Worm (Caenorhabditis elegans) whole organism, L3 larva: ENCODE measurements around the gene R04A9.7.

Source experiments
- R02D3.7 ChIP-seq: fragments of 150-350 bp; optimal IDR thresholded peaks from 2 replicates; lab custom pipeline; 2014; ENCODE audit warnings: missing biosample characterization, missing genetic modification characterization
- ZK546.5 ChIP-seq: sonication (generic microtip); optimal IDR thresholded peaks from 2 replicates; lab custom pipeline; 2017; ENCODE audit warnings: missing biosample characterization, missing genetic modification characterization
- ama-1 ChIP-seq: fragments of 150-350 bp; optimal IDR thresholded peaks from 2 replicates; lab custom pipeline; 2018
- ceh-82 ChIP-seq: fragments of 150-350 bp; optimal IDR thresholded peaks from 2 replicates; lab custom pipeline; 2014; ENCODE audit warnings: missing biosample characterization, missing genetic modification characterization
- ceh-9 ChIP-seq: sonication (generic microtip); optimal IDR thresholded peaks from 2 replicates; lab custom pipeline; 2018; ENCODE audit warnings: missing biosample characterization, missing genetic modification characterization
- egl-5 ChIP-seq: fragments of 150-350 bp; optimal IDR thresholded peaks from 2 replicates; lab custom pipeline; 2017; ENCODE audit warnings: missing biosample characterization, missing genetic modification reagents, missing genetic modification characterization, inconsistent platforms
- elt-1 ChIP-seq: fragments of 150-350 bp; optimal IDR thresholded peaks from 2 replicates; lab custom pipeline; 2014; ENCODE audit warnings: missing biosample characterization, missing genetic modification characterization
- elt-2 ChIP-seq: sonication (generic microtip); optimal IDR thresholded peaks from 2 replicates; lab custom pipeline; 2016; ENCODE audit warnings: missing genetic modification reagents, mild to moderate bottlenecking, missing genetic modification characterization, missing compliant biosample characterization
- fkh-10 ChIP-seq: sonication (generic microtip); optimal IDR thresholded peaks from 2 replicates; lab custom pipeline; 2017; ENCODE audit warnings: missing biosample characterization, missing genetic modification reagents, missing genetic modification characterization
- fkh-2 ChIP-seq: fragments of 150-350 bp; optimal IDR thresholded peaks from 2 replicates; lab custom pipeline; 2014; ENCODE audit warnings: missing biosample characterization, missing genetic modification reagents, missing genetic modification characterization
- hmg-11 ChIP-seq: sonication (generic microtip); optimal IDR thresholded peaks from 2 replicates; lab custom pipeline; 2016; ENCODE audit warnings: missing genetic modification characterization, missing compliant biosample characterization
- jun-1 ChIP-seq: fragments of 150-350 bp; optimal IDR thresholded peaks from 2 replicates; lab custom pipeline; 2014; ENCODE audit warnings: missing biosample characterization, missing genetic modification reagents, missing genetic modification characterization
- lsy-12 ChIP-seq: sonication (generic microtip); optimal IDR thresholded peaks from 2 replicates; lab custom pipeline; 2016; ENCODE audit warnings: mild to moderate bottlenecking, missing genetic modification characterization, missing compliant biosample characterization
- mdl-1 ChIP-seq: fragments of 150-350 bp; optimal IDR thresholded peaks from 2 replicates; lab custom pipeline; 2014; ENCODE audit warnings: missing biosample characterization, missing genetic modification characterization
- nfya-1 ChIP-seq: sonication (generic microtip); optimal IDR thresholded peaks from 2 replicates; lab custom pipeline; 2017; ENCODE audit warnings: missing genetic modification characterization, mild to moderate bottlenecking, missing compliant biosample characterization, antibody characterized with exemption, moderate library complexity; ENCODE audit not compliant: insufficient read depth
- nhr-12 ChIP-seq: fragments of 150-350 bp; optimal IDR thresholded peaks from 2 replicates; lab custom pipeline; 2014; ENCODE audit warnings: missing biosample characterization, missing genetic modification characterization
- nhr-23 ChIP-seq: fragments of 150-350 bp; optimal IDR thresholded peaks from 2 replicates; lab custom pipeline; 2014; ENCODE audit warnings: missing biosample characterization, missing genetic modification reagents, missing genetic modification characterization
- nhr-237 ChIP-seq: fragments of 150-350 bp; optimal IDR thresholded peaks from 2 replicates; lab custom pipeline; 2014; ENCODE audit warnings: missing biosample characterization, missing genetic modification characterization
- nhr-25 ChIP-seq: sonication (generic microtip); optimal IDR thresholded peaks from 2 replicates; lab custom pipeline; 2017; ENCODE audit warnings: missing biosample characterization, missing genetic modification characterization
- nhr-28 ChIP-seq: fragments of 150-350 bp; optimal IDR thresholded peaks from 2 replicates; lab custom pipeline; 2014; ENCODE audit warnings: missing biosample characterization, missing genetic modification characterization
- nhr-77 ChIP-seq: fragments of 150-350 bp; optimal IDR thresholded peaks from 2 replicates; lab custom pipeline; 2014; ENCODE audit warnings: missing biosample characterization, missing genetic modification characterization
- pha-4 ChIP-seq: fragments of 150-350 bp; optimal IDR thresholded peaks from 2 replicates; lab custom pipeline; 2014; ENCODE audit warnings: missing biosample characterization, missing genetic modification reagents, missing genetic modification characterization
- pqm-1 ChIP-seq: fragments of 150-350 bp; optimal IDR thresholded peaks from 2 replicates; lab custom pipeline; 2017; ENCODE audit warnings: missing biosample characterization, missing genetic modification characterization, inconsistent platforms
- sea-2 ChIP-seq: fragments of 150-350 bp; sonication (generic microtip); optimal IDR thresholded peaks from 4 replicates; lab custom pipeline; 2014; ENCODE audit warnings: missing biosample characterization, missing genetic modification reagents, missing genetic modification characterization
- skn-1 ChIP-seq: fragments of 150-350 bp; optimal IDR thresholded peaks from 2 replicates; lab custom pipeline; 2014; ENCODE audit warnings: missing biosample characterization, missing genetic modification characterization
- unc-39 ChIP-seq: sonication (generic microtip); optimal IDR thresholded peaks from 4 replicates; lab custom pipeline; 2017; ENCODE audit warnings: missing biosample characterization, missing genetic modification characterization
- zag-1 ChIP-seq: fragments of 150-350 bp; optimal IDR thresholded peaks from 2 replicates; lab custom pipeline; 2014; ENCODE audit warnings: missing biosample characterization, missing genetic modification characterization

The R04A9.7 gene

ce11 chrX:394709-395108 is at the start of gene R04A9.7:
Gene R04A9.7 (minus strand): TSS chrX:394892.
- TF ChIP-seq ZK546.5, result no peak
- no peak for TF ChIP-seq nhr-77
- TF ChIP-seq ama-1, result no peak
- no peak for TF ChIP-seq egl-5
- no peak for TF ChIP-seq fkh-2 (tag; lab: Kevin White, UChicago)
- no peak for TF ChIP-seq sea-2 (GFP tag; lab: Kevin White, UChicago)
- TF ChIP-seq mdl-1 (tag; lab: Kevin White, UChicago), result no peak
- TF ChIP-seq elt-1 (tag; lab: Kevin White, UChicago), result no peak
- TF ChIP-seq pha-4, result no peak
- no peak for TF ChIP-seq unc-39 (tag; lab: Kevin White, UChicago)
- no peak for TF ChIP-seq ceh-9 (tag; lab: Kevin White, UChicago)
- no peak for TF ChIP-seq jun-1 (tag; lab: Kevin White, UChicago)
- TF ChIP-seq hmg-11 (tag; lab: Kevin White, UChicago), result no peak
- TF ChIP-seq fkh-10, result no peak
- TF ChIP-seq ceh-82 (tag; lab: Kevin White, UChicago), result no peak
- TF ChIP-seq, all 47 proteins: peak for 0

- TF ChIP-seq lsy-12 (no peak), elt-2 (tag; lab: Kevin White, UChicago) (peak; percentile 97), pqm-1 (tag; lab: Kevin White, UChicago) (peak; percentile 93), nfya-1 (tag; lab: Kevin White, UChicago) (peak; percentile 1), jun-1 (tag; lab: Kevin White, UChicago) (peak; percentile 68), egl-5 (no peak), skn-1 (tag; lab: Kevin White, UChicago) (peak; percentile 0), pha-4 (peak; percentile 13)
- TF ChIP-seq, all 47 proteins: peak for 6
These were observed 45.7 kb upstream of the R04A9.7 start for ce11 chrX:440420-440819.

ce11 chrX:439031-439430 is 44.3 kb upstream of the R04A9.7 start:
- TF ChIP-seq elt-2 (tag; lab: Kevin White, UChicago), result peak; percentile 73
- TF ChIP-seq pqm-1 (tag; lab: Kevin White, UChicago), result peak; percentile 46
- TF ChIP-seq nhr-237 (tag; lab: Kevin White, UChicago), result no peak

- TF ChIP-seq pqm-1 (tag; lab: Kevin White, UChicago), result peak; percentile 71
- no peak for TF ChIP-seq nhr-25 (tag; lab: Kevin White, UChicago)
- TF ChIP-seq jun-1 (tag; lab: Kevin White, UChicago), result peak; percentile 22
- TF ChIP-seq elt-2 (tag; lab: Kevin White, UChicago), result peak; percentile 55
- peak; percentile 7 for TF ChIP-seq pha-4
- no peak for TF ChIP-seq zag-1
These were observed 43.7 kb upstream of the R04A9.7 start for ce11 chrX:438396-438795.

ce11 chrX:433747-434146 is 39.1 kb upstream of the R04A9.7 start, which contains the start of gene dve-1:
Gene dve-1 (minus strand): TSS chrX:433812.
- TF ChIP-seq nfya-1 (tag; lab: Kevin White, UChicago) (peak; percentile 93), nhr-28 (tag; lab: Kevin White, UChicago) (no peak), nhr-77 (no peak), R02D3.7 (tag; lab: Kevin White, UChicago) (no peak)
- TF ChIP-seq, all 47 proteins: peak for 1

ce11 chrX:433029-433693 is 38.5 kb upstream of the R04A9.7 start:
- peak; percentile 48 for TF ChIP-seq ama-1
- TF ChIP-seq elt-1 (tag; lab: Kevin White, UChicago), result peak; percentile 23
- TF ChIP-seq nfya-1 (tag; lab: Kevin White, UChicago), result peak; percentile 48
- TF ChIP-seq skn-1 (tag; lab: Kevin White, UChicago), result no peak
- peak; percentile 77 for TF ChIP-seq nhr-25 (tag; lab: Kevin White, UChicago)
- peak; percentile 55 for TF ChIP-seq nhr-23

- TF ChIP-seq lsy-12 (no peak), nhr-12 (tag; lab: Kevin White, UChicago) (no peak), nfya-1 (tag; lab: Kevin White, UChicago) (peak; percentile 69)
These were observed 36.9 kb upstream of the R04A9.7 start for ce11 chrX:431596-431995.
